Worm (Caenorhabditis elegans) whole organism, young adult: ENCODE data around the gene grl-12.

Experiments used
- F49E8.2 ChIP-seq: sonication (generic microtip); optimal IDR thresholded peaks from 3 replicates; lab custom pipeline; 2017; ENCODE audit warnings: missing genetic modification characterization, mild to moderate bottlenecking, missing compliant biosample characterization, antibody characterized with exemption, moderate library complexity; ENCODE audit not compliant: insufficient read depth
- Y53G8AR.9 ChIP-seq: fragments of 200-800 bp; sonication (Bioruptor generic); conservative IDR thresholded peaks from 2 replicates; pipeline ENCODE4 v1.3.6; 2022; ENCODE audit warnings: missing genetic modification reagents, missing genetic modification characterization, missing compliant biosample characterization
- dpl-1 ChIP-seq: fragments of 150-350 bp; optimal IDR thresholded peaks from 2 replicates; lab custom pipeline; 2014; ENCODE audit warnings: missing biosample characterization, missing genetic modification reagents, missing genetic modification characterization
- hrde-1 ChIP-seq: sonication (generic microtip); optimal IDR thresholded peaks from 2 replicates; lab custom pipeline; 2016; ENCODE audit warnings: missing genetic modification characterization, mild to moderate bottlenecking, missing compliant biosample characterization, moderate library complexity, missing genotype, missing genetic modification reagents, borderline replicate concordance
- lin-26 ChIP-seq: fragments of 200-800 bp; sonication (Bioruptor generic); IDR thresholded peaks from 2 replicates; pipeline ENCODE4 v1.3.6; 2022; ENCODE audit warnings: missing genetic modification reagents, missing genetic modification characterization, missing compliant biosample characterization
- nfya-2 ChIP-seq: fragments of 200-800 bp; sonication (Bioruptor generic); IDR thresholded peaks from 2 replicates; pipeline ENCODE4 v1.3.6; 2022; ENCODE audit warnings: missing genetic modification reagents, missing genetic modification characterization, missing compliant biosample characterization
- nhr-90 ChIP-seq: sonication (generic microtip); optimal IDR thresholded peaks from 2 replicates; lab custom pipeline; 2016; ENCODE audit warnings: missing genotype, mild to moderate bottlenecking, missing genetic modification characterization, missing compliant biosample characterization
- sea-2 ChIP-seq: fragments of 200-800 bp; sonication (Bioruptor generic); IDR thresholded peaks from 2 replicates; pipeline ENCODE4 v1.3.6; 2022; ENCODE audit warnings: missing genetic modification characterization, missing compliant biosample characterization

- TF ChIP-seq sea-2, result no peak
- no peak for TF ChIP-seq Y53G8AR.9
- no peak for TF ChIP-seq nhr-90
- no peak for TF ChIP-seq nfya-2 (GFP tag; lab: Robert Waterston, UW)
- TF ChIP-seq F49E8.2 (tag; lab: Kevin White, UChicago), result no peak
- no peak for TF ChIP-seq lin-26 (GFP tag; lab: Robert Waterston, UW)
- TF ChIP-seq hrde-1 (tag; lab: Kevin White, UChicago), result no peak
- TF ChIP-seq dpl-1 (GFP tag; lab: Kevin White, UChicago), result no peak
Observed at ce11 chrV:8602638-8603037, 34.2 kb downstream of the grl-12 start, which contains the start of gene F41E6.15.
